Fruit fly (Drosophila melanogaster) whole organism, embryonic: ENCODE results near the gene Dhc36C.

Experiments used
- Antp ChIP-seq: fragments of 200-800 bp; sonication (Bioruptor generic); optimal IDR thresholded peaks from 3 replicates; lab custom pipeline; 2016; ENCODE audit warnings: missing biosample characterization, missing genetic modification characterization
- CG10147 ChIP-seq: fragments of 200-800 bp; sonication (Bioruptor generic); optimal IDR thresholded peaks from 2 replicates; lab custom pipeline; 2019; ENCODE audit warnings: missing biosample characterization, mild to moderate bottlenecking, missing genetic modification characterization, moderate library complexity
- CG10959 ChIP-seq: fragments of 200-800 bp; sonication (Bioruptor generic); IDR thresholded peaks from 2 replicates; pipeline ENCODE4 v1.3.6; 2022; ENCODE audit warnings: missing biosample characterization, missing genetic modification characterization
- CG13287 ChIP-seq: fragments of 200-800 bp; sonication (Bioruptor generic); IDR thresholded peaks from 2 replicates; pipeline ENCODE4 v1.3.6; 2022; ENCODE audit warnings: missing biosample characterization, missing genetic modification characterization; ENCODE audit not compliant: partially characterized antibody
- CG13424 ChIP-seq: fragments of 200-800 bp; sonication (Bioruptor generic); optimal IDR thresholded peaks from 2 replicates; lab custom pipeline; 2019; ENCODE audit warnings: missing biosample characterization, mild to moderate bottlenecking, missing genetic modification characterization, moderate library complexity
- CG16863 ChIP-seq: fragments of 200-800 bp; sonication (Bioruptor generic); optimal IDR thresholded peaks from 3 replicates; lab custom pipeline; 2016; ENCODE audit warnings: missing biosample characterization, missing genetic modification characterization
- CG17186 ChIP-seq: fragments of 200-800 bp; sonication (Bioruptor generic); optimal IDR thresholded peaks from 3 replicates; lab custom pipeline; 2017; ENCODE audit warnings: missing biosample characterization, missing genetic modification reagents, missing genetic modification characterization
- CG2116 ChIP-seq: fragments of 200-800 bp; sonication (Bioruptor generic); optimal IDR thresholded peaks from 3 replicates; lab custom pipeline; 2018; ENCODE audit warnings: missing biosample characterization, mild to moderate bottlenecking, missing genetic modification characterization
- CG2202 ChIP-seq: fragments of 200-800 bp; sonication (Bioruptor generic); optimal IDR thresholded peaks from 2 replicates; lab custom pipeline; 2018; ENCODE audit warnings: missing biosample characterization, mild to moderate bottlenecking, missing genetic modification characterization
- CG31224 ChIP-seq: fragments of 200-800 bp; sonication (Bioruptor generic); IDR thresholded peaks from 2 replicates; pipeline ENCODE4 v1.3.6; 2022; ENCODE audit warnings: missing biosample characterization, missing genetic modification characterization
- CG31365 ChIP-seq: fragments of 200-800 bp; sonication (Bioruptor generic); optimal IDR thresholded peaks from 2 replicates; lab custom pipeline; 2018; ENCODE audit warnings: missing biosample characterization, mild to moderate bottlenecking, missing genetic modification characterization
- CG32532 ChIP-seq: fragments of 200-800 bp; sonication (Bioruptor generic); IDR thresholded peaks from 2 replicates; pipeline ENCODE4 v1.3.6; 2022; ENCODE audit warnings: missing biosample characterization, missing genetic modification characterization
- CG34224 ChIP-seq: fragments of 200-800 bp; sonication (Bioruptor generic); IDR thresholded peaks from 3 replicates; pipeline ENCODE4 v1.3.6; 2022; ENCODE audit warnings: missing biosample characterization, missing genetic modification characterization; ENCODE audit not compliant: partially characterized antibody
- CG3847 ChIP-seq: fragments of 200-800 bp; sonication (Bioruptor generic); IDR thresholded peaks from 2 replicates; pipeline ENCODE4 v1.3.6; 2022; ENCODE audit warnings: missing biosample characterization, missing genetic modification characterization
- CG4424 ChIP-seq: fragments of 200-800 bp; sonication (Bioruptor generic); optimal IDR thresholded peaks from 3 replicates; lab custom pipeline; 2016; ENCODE audit warnings: missing biosample characterization, missing genetic modification characterization
- CG6654 ChIP-seq: fragments of 200-800 bp; sonication (Bioruptor generic); optimal IDR thresholded peaks from 2 replicates; lab custom pipeline; 2017; ENCODE audit warnings: missing biosample characterization, mild to moderate bottlenecking, missing genetic modification characterization
- Dbx ChIP-seq: fragments of 200-800 bp; sonication (Bioruptor generic); IDR thresholded peaks from 3 replicates; pipeline ENCODE4 v1.3.6; 2022; ENCODE audit warnings: missing biosample characterization, missing genetic modification characterization
- Dip2 ChIP-seq: fragments of 200-800 bp; sonication (Bioruptor generic); IDR thresholded peaks from 2 replicates; pipeline ENCODE4 v1.3.6; 2022; ENCODE audit warnings: missing biosample characterization, missing genetic modification characterization
- Dip3 ChIP-seq: fragments of 200-800 bp; sonication (Bioruptor generic); optimal IDR thresholded peaks from 3 replicates; lab custom pipeline; 2016; ENCODE audit warnings: missing biosample characterization, missing genetic modification characterization
- HLHmδ ChIP-seq: fragments of 200-800 bp; sonication (Bioruptor generic); optimal IDR thresholded peaks from 2 replicates; lab custom pipeline; 2018; ENCODE audit warnings: missing biosample characterization, mild to moderate bottlenecking, missing genetic modification characterization, moderate library complexity
- Hmr ChIP-seq: fragments of 200-800 bp; sonication (Bioruptor generic); optimal IDR thresholded peaks from 3 replicates; lab custom pipeline; 2017; ENCODE audit warnings: mild to moderate bottlenecking, missing biosample characterization, missing genetic modification reagents, missing genetic modification characterization
- Hr39 ChIP-seq: fragments of >200 bp; optimal IDR thresholded peaks from 2 replicates; lab custom pipeline; 2017
- Lim3 ChIP-seq: fragments of 200-800 bp; sonication (Bioruptor generic); IDR thresholded peaks from 2 replicates; pipeline ENCODE4 v1.3.6; 2022; ENCODE audit warnings: missing biosample characterization, missing genetic modification characterization
- NC2β ChIP-seq: fragments of 200-800 bp; sonication (Bioruptor generic); optimal IDR thresholded peaks from 2 replicates; lab custom pipeline; 2016; ENCODE audit warnings: missing biosample characterization, missing genetic modification characterization
- Neu2 ChIP-seq: fragments of 200-800 bp; sonication (Bioruptor generic); optimal IDR thresholded peaks from 3 replicates; lab custom pipeline; 2016; ENCODE audit warnings: missing biosample characterization, missing genetic modification characterization, borderline replicate concordance
- Oli ChIP-seq: fragments of 200-800 bp; sonication (Bioruptor generic); optimal IDR thresholded peaks from 2 replicates; lab custom pipeline; 2018; ENCODE audit warnings: missing biosample characterization, mild to moderate bottlenecking, missing genetic modification characterization, moderate library complexity
- Sry-β ChIP-seq: fragments of 200-800 bp; sonication (Bioruptor generic); optimal IDR thresholded peaks from 2 replicates; lab custom pipeline; 2018; ENCODE audit warnings: missing biosample characterization, mild to moderate bottlenecking, missing genetic modification characterization, moderate library complexity
- Trl ChIP-seq, 3 experiments: fragments of >200 bp in 2 of 3; fragments of 200-800 bp in 1 of 3; sonication (Bioruptor generic) in 1 of 3; optimal IDR thresholded peaks; 2 replicates in 1 of 3; 3 replicates in 2 of 3; lab custom pipeline; 2016 to 2017; ENCODE audit warnings: missing biosample characterization in 1 of 3, missing genetic modification characterization in 1 of 3
- ara ChIP-seq: fragments of 200-800 bp; sonication (Bioruptor generic); IDR thresholded peaks from 2 replicates; pipeline ENCODE4 v1.3.6; 2022; ENCODE audit warnings: missing biosample characterization, missing genetic modification characterization
- ash1 ChIP-seq: fragments of 200-800 bp; sonication (Bioruptor generic); optimal IDR thresholded peaks from 2 replicates; lab custom pipeline; 2018; ENCODE audit warnings: missing biosample characterization, mild to moderate bottlenecking, missing genetic modification characterization
- chn ChIP-seq: fragments of 200-800 bp; sonication (Bioruptor generic); optimal IDR thresholded peaks from 2 replicates; lab custom pipeline; 2016; ENCODE audit warnings: missing biosample characterization, missing genetic modification characterization
- crc ChIP-seq: fragments of 200-800 bp; sonication (Bioruptor generic); optimal IDR thresholded peaks from 2 replicates; lab custom pipeline; 2016; ENCODE audit warnings: missing biosample characterization, missing genetic modification characterization
- dysf ChIP-seq: fragments of 200-800 bp; sonication (Bioruptor generic); IDR thresholded peaks from 3 replicates; pipeline ENCODE4 v1.3.6; 2022; ENCODE audit warnings: missing biosample characterization, missing genetic modification characterization
- en ChIP-seq: fragments of 200-800 bp; sonication (Bioruptor generic); optimal IDR thresholded peaks from 2 replicates; lab custom pipeline; 2016; ENCODE audit warnings: missing biosample characterization, missing genetic modification characterization
- fd3F ChIP-seq: fragments of 200-800 bp; sonication (Bioruptor generic); optimal IDR thresholded peaks from 2 replicates; lab custom pipeline; 2018; ENCODE audit warnings: missing biosample characterization, mild to moderate bottlenecking, missing genetic modification characterization, moderate library complexity
- ham ChIP-seq: fragments of 200-800 bp; sonication (Bioruptor generic); IDR thresholded peaks from 2 replicates; pipeline ENCODE4 v1.3.6; 2022; ENCODE audit warnings: missing biosample characterization, missing genetic modification characterization
- jigr1 ChIP-seq: fragments of 200-800 bp; sonication (Bioruptor generic); IDR thresholded peaks from 3 replicates; pipeline ENCODE4 v1.3.6; 2022; ENCODE audit warnings: missing biosample characterization, missing genetic modification characterization
- kay ChIP-seq: fragments of 200-800 bp; sonication (Bioruptor generic); optimal IDR thresholded peaks from 2 replicates; lab custom pipeline; 2016; ENCODE audit warnings: missing biosample characterization, missing genetic modification characterization
- kni ChIP-seq: fragments of 200-800 bp; sonication (Bioruptor generic); optimal IDR thresholded peaks from 3 replicates; lab custom pipeline; 2017; ENCODE audit warnings: mild to moderate bottlenecking, missing biosample characterization, missing genetic modification reagents, missing genetic modification characterization
- onecut ChIP-seq: fragments of 200-800 bp; sonication (Bioruptor generic); IDR thresholded peaks from 2 replicates; pipeline ENCODE4 v1.3.6; 2022; ENCODE audit warnings: missing biosample characterization, missing genetic modification characterization
- pita ChIP-seq: fragments of 200-800 bp; sonication (Bioruptor generic); optimal IDR thresholded peaks from 2 replicates; lab custom pipeline; 2017; ENCODE audit warnings: missing biosample characterization, mild to moderate bottlenecking, missing genetic modification characterization
- pum ChIP-seq: fragments of 200-800 bp; sonication (Bioruptor generic); optimal IDR thresholded peaks from 2 replicates; lab custom pipeline; 2016; ENCODE audit warnings: missing biosample characterization, missing genetic modification characterization
- run ChIP-seq: fragments of 200-800 bp; sonication (Bioruptor generic); optimal IDR thresholded peaks from 3 replicates; lab custom pipeline; 2018; ENCODE audit warnings: missing biosample characterization, mild to moderate bottlenecking, missing genetic modification characterization
- sna ChIP-seq: fragments of 200-800 bp; sonication (Bioruptor generic); IDR thresholded peaks from 2 replicates; pipeline ENCODE4 v1.3.6; 2022; ENCODE audit warnings: missing biosample characterization, missing genetic modification characterization; ENCODE audit not compliant: partially characterized antibody
- so ChIP-seq: fragments of 200-800 bp; sonication (Bioruptor generic); IDR thresholded peaks from 3 replicates; pipeline ENCODE4 v1.3.6; 2022; ENCODE audit warnings: missing biosample characterization, missing genetic modification characterization
- sqz ChIP-seq: fragments of 200-800 bp; sonication (Bioruptor generic); optimal IDR thresholded peaks from 3 replicates; lab custom pipeline; 2018; ENCODE audit warnings: missing biosample characterization, mild to moderate bottlenecking, missing genetic modification characterization
- sr ChIP-seq: fragments of 200-800 bp; sonication (Bioruptor generic); IDR thresholded peaks from 3 replicates; pipeline ENCODE4 v1.3.6; 2022; ENCODE audit warnings: missing biosample characterization, missing genetic modification characterization
- wor ChIP-seq: fragments of 200-800 bp; sonication (Bioruptor generic); IDR thresholded peaks from 2 replicates; pipeline ENCODE4 v1.3.6; 2022; ENCODE audit warnings: missing biosample characterization, missing genetic modification characterization
- zen ChIP-seq: fragments of 200-800 bp; sonication (Bioruptor generic); optimal IDR thresholded peaks from 3 replicates; lab custom pipeline; 2018; ENCODE audit warnings: missing biosample characterization, mild to moderate bottlenecking, missing genetic modification characterization, moderate library complexity

Gene Dhc36C

dm6 chr2L:17472582-17473524 is 28.3 kb upstream of the Dhc36C start, which contains the start of gene BicD (continued):
- TF ChIP-seq sqz (GFP tag; lab: Kevin White, UChicago) (no peak), dysf (GFP tag; lab: Robert Waterston, UW) (0 out of 3 replicates have a peak, but pooled peaks have one; percentile 6), Oli (tag; lab: Kevin White, UChicago) (no peak), ara (GFP tag; lab: Robert Waterston, UW) (no peak), CG17186 (GFP tag; lab: Kevin White, UChicago) (peak; percentile 77), CG10147 (GFP tag; lab: Kevin White, UChicago) (no peak), CG10959 (GFP tag; lab: Robert Waterston, UW) (no peak), pum (GFP tag; lab: Kevin White, UChicago) (no peak), Dip2 (GFP tag; lab: Robert Waterston, UW) (no peak), crc (GFP tag; lab: Kevin White, UChicago) (no peak), Hr39 (lab: Kevin White, UChicago) (no peak), Trl (optimal IDR thresholded peaks at IDR 0.05; lab: Kevin White, UChicago) (peak in 1 of 2 experiments; percentile 17), Trl (GFP tag; optimal IDR thresholded peaks at IDR 0.05; lab: Kevin White, UChicago) (no peak), CG6654 (GFP tag; lab: Kevin White, UChicago) (peak; percentile 14), run (tag; lab: Kevin White, UChicago) (peak; percentile 12), CG31224 (GFP tag; lab: Robert Waterston, UW) (no peak), CG16863 (GFP tag; lab: Kevin White, UChicago) (no peak), wor (GFP tag; lab: Robert Waterston, UW) (no peak), ash1 (GFP tag; lab: Kevin White, UChicago) (no peak), sr (no peak), Hmr (GFP tag; lab: Kevin White, UChicago) (peak; percentile 72), Sry-β (no peak), zen (tag; lab: Kevin White, UChicago) (peak; percentile 42), Lim3 (no peak), CG32532 (GFP tag; lab: Robert Waterston, UW) (no peak), CG2202 (tag; lab: Kevin White, UChicago) (no peak), chn (GFP tag; lab: Kevin White, UChicago) (no peak), so (GFP tag; lab: Robert Waterston, UW) (no peak), jigr1 (no peak), Antp (no peak), onecut (0 out of 2 replicates have a peak, but pooled peaks have one; percentile 4), en (GFP tag; lab: Kevin White, UChicago) (no peak), ham (GFP tag; lab: Robert Waterston, UW) (no peak), kay (GFP tag; lab: Kevin White, UChicago) (no peak), Dip3 (no peak), CG34224 (peak; percentile 50; the same call in 1 of the 3 replicates), HLHmδ (GFP tag; lab: Kevin White, UChicago) (peak; percentile 24), CG3847 (GFP tag; lab: Robert Waterston, UW) (no peak), sna (GFP tag; lab: Robert Waterston, UW) (peak; percentile 72; the same call in 1 of the 2 replicates), CG2116 (GFP tag; lab: Kevin White, UChicago) (peak; percentile 87), CG13287 (GFP tag; lab: Robert Waterston, UW) (peak; percentile 78), kni (GFP tag; lab: Kevin White, UChicago) (peak; percentile 3), CG4424 (GFP tag; lab: Kevin White, UChicago) (no peak), NC2β (no peak), Neu2 (no peak), fd3F (GFP tag; lab: Kevin White, UChicago) (no peak), CG31365 (tag; lab: Kevin White, UChicago) (no peak), Dbx (GFP tag; lab: Robert Waterston, UW) (no peak), CG13424 (tag; lab: Kevin White, UChicago) (peak; percentile 4), pita (GFP tag; lab: Kevin White, UChicago) (peak; percentile 65)
